Fruit fly (Drosophila melanogaster) whole organism, embryonic: ENCODE results near the gene bma.
A peak's percentile ranks its signal among the peaks of the same experiment; 100 is the strongest.

Experiments used
- CG10267 ChIP-seq: fragments of 200-800 bp; sonication (Bioruptor generic); optimal IDR thresholded peaks from 2 replicates; lab custom pipeline; 2018; ENCODE audit warnings: missing biosample characterization, mild to moderate bottlenecking, missing genetic modification characterization, moderate library complexity
- CG11085 ChIP-seq: fragments of 200-800 bp; sonication (Bioruptor generic); IDR thresholded peaks from 2 replicates; pipeline ENCODE4 v1.3.6; 2022; ENCODE audit warnings: missing biosample characterization, missing genetic modification characterization
- CG12155 ChIP-seq: fragments of 200-800 bp; sonication (Bioruptor generic); optimal IDR thresholded peaks from 3 replicates; lab custom pipeline; 2016; ENCODE audit warnings: missing biosample characterization, missing genetic modification characterization
- CG12744 ChIP-seq: fragments of 200-800 bp; sonication (Bioruptor generic); optimal IDR thresholded peaks from 2 replicates; lab custom pipeline; 2016; ENCODE audit warnings: missing biosample characterization, missing genetic modification characterization
- CG14014 ChIP-seq: fragments of 200-800 bp; sonication (Bioruptor generic); IDR thresholded peaks from 2 replicates; pipeline ENCODE4 v1.3.6; 2022; ENCODE audit warnings: missing biosample characterization, missing genetic modification characterization
- CG14860 ChIP-seq: fragments of 200-800 bp; sonication (Bioruptor generic); IDR thresholded peaks from 3 replicates; pipeline ENCODE4 v1.3.6; 2022; ENCODE audit warnings: missing biosample characterization, missing genetic modification characterization; ENCODE audit not compliant: partially characterized antibody
- CG1529 ChIP-seq: fragments of 200-800 bp; sonication (Bioruptor generic); optimal IDR thresholded peaks from 3 replicates; lab custom pipeline; 2018; ENCODE audit warnings: missing biosample characterization, missing genetic modification characterization
- CG15514 ChIP-seq: fragments of 200-800 bp; sonication (Bioruptor generic); optimal IDR thresholded peaks from 3 replicates; lab custom pipeline; 2017; ENCODE audit warnings: missing biosample characterization, missing genetic modification characterization, mild to moderate bottlenecking, moderate library complexity, missing genetic modification reagents
- CG15696 ChIP-seq: fragments of 200-800 bp; sonication (Bioruptor generic); optimal IDR thresholded peaks from 2 replicates; lab custom pipeline; 2019; ENCODE audit warnings: missing biosample characterization, mild to moderate bottlenecking, missing genetic modification characterization, moderate library complexity
- CG17328 ChIP-seq: fragments of 200-800 bp; sonication (Bioruptor generic); IDR thresholded peaks from 2 replicates; pipeline ENCODE4 v1.3.6; 2022; ENCODE audit warnings: missing biosample characterization, missing genetic modification characterization
- CG18476 ChIP-seq: fragments of 200-800 bp; sonication (Bioruptor generic); optimal IDR thresholded peaks from 2 replicates; lab custom pipeline; 2016; ENCODE audit warnings: missing biosample characterization, mild to moderate bottlenecking, missing genetic modification characterization
- CG2202 ChIP-seq: fragments of 200-800 bp; sonication (Bioruptor generic); optimal IDR thresholded peaks from 2 replicates; lab custom pipeline; 2018; ENCODE audit warnings: missing biosample characterization, mild to moderate bottlenecking, missing genetic modification characterization
- CG2712 ChIP-seq: fragments of 200-800 bp; optimal IDR thresholded peaks from 3 replicates; lab custom pipeline; 2019; ENCODE audit warnings: missing biosample characterization, mild to moderate bottlenecking, missing genetic modification characterization, moderate library complexity
- CG30020 ChIP-seq: fragments of 200-800 bp; optimal IDR thresholded peaks from 2 replicates; lab custom pipeline; 2019; ENCODE audit warnings: missing biosample characterization, mild to moderate bottlenecking, missing genetic modification characterization, moderate library complexity
- CG34376 ChIP-seq: fragments of 200-800 bp; sonication (Bioruptor generic); optimal IDR thresholded peaks from 2 replicates; lab custom pipeline; 2018; ENCODE audit warnings: missing biosample characterization, mild to moderate bottlenecking, missing genetic modification characterization
- CG3838 ChIP-seq: fragments of 200-800 bp; sonication (Bioruptor generic); optimal IDR thresholded peaks from 3 replicates; lab custom pipeline; 2016; ENCODE audit warnings: missing biosample characterization, missing genetic modification characterization
- CG3847 ChIP-seq: fragments of 200-800 bp; sonication (Bioruptor generic); IDR thresholded peaks from 2 replicates; pipeline ENCODE4 v1.3.6; 2022; ENCODE audit warnings: missing biosample characterization, missing genetic modification characterization
- CG6791 ChIP-seq: fragments of 200-800 bp; sonication (Bioruptor generic); IDR thresholded peaks from 3 replicates; pipeline ENCODE4 v1.3.6; 2022; ENCODE audit warnings: missing biosample characterization, missing genetic modification characterization; ENCODE audit not compliant: partially characterized antibody
- CG7745 ChIP-seq: fragments of 200-800 bp; sonication (Bioruptor generic); optimal IDR thresholded peaks from 2 replicates; lab custom pipeline; 2018; ENCODE audit warnings: missing biosample characterization, mild to moderate bottlenecking, missing genetic modification characterization, moderate library complexity
- CG7987 ChIP-seq: fragments of 200-800 bp; sonication (Bioruptor generic); optimal IDR thresholded peaks from 2 replicates; lab custom pipeline; 2018; ENCODE audit warnings: missing biosample characterization, mild to moderate bottlenecking, missing genetic modification characterization, moderate library complexity
- CG8765 ChIP-seq: fragments of 200-800 bp; sonication (Bioruptor generic); IDR thresholded peaks from 2 replicates; pipeline ENCODE4 v1.3.6; 2022; ENCODE audit warnings: missing biosample characterization, missing genetic modification characterization
- Dref ChIP-seq: fragments of 200-800 bp; sonication (Bioruptor generic); IDR thresholded peaks from 2 replicates; pipeline ENCODE4 v1.3.6; 2022; ENCODE audit warnings: missing biosample characterization, missing genetic modification characterization
- GATAe ChIP-seq: fragments of 200-800 bp; sonication (Bioruptor generic); conservative IDR thresholded peaks from 2 replicates; pipeline ENCODE4 v1.3.6; 2022; ENCODE audit warnings: missing biosample characterization, missing genetic modification characterization
- HLH54F ChIP-seq: fragments of 200-800 bp; sonication (Bioruptor generic); optimal IDR thresholded peaks from 3 replicates; lab custom pipeline; 2016; ENCODE audit warnings: missing biosample characterization, missing genetic modification characterization
- Hr78 ChIP-seq, 2 experiments: fragments of 200-800 bp in 1 of 2; fragments of >200 bp in 1 of 2; sonication (Bioruptor generic) in 1 of 2; optimal IDR thresholded peaks; 2 replicates each; lab custom pipeline; 2017 to 2019; ENCODE audit warnings: missing biosample characterization in 2 of 2, missing genetic modification characterization in 2 of 2, mild to moderate bottlenecking in 1 of 2, moderate library complexity in 1 of 2
- Neu2 ChIP-seq: fragments of 200-800 bp; sonication (Bioruptor generic); optimal IDR thresholded peaks from 3 replicates; lab custom pipeline; 2016; ENCODE audit warnings: missing biosample characterization, missing genetic modification characterization, borderline replicate concordance
- Sry-β ChIP-seq: fragments of 200-800 bp; sonication (Bioruptor generic); optimal IDR thresholded peaks from 2 replicates; lab custom pipeline; 2018; ENCODE audit warnings: missing biosample characterization, mild to moderate bottlenecking, missing genetic modification characterization, moderate library complexity
- Tbp ChIP-seq: fragments of >200 bp; optimal IDR thresholded peaks from 2 replicates; lab custom pipeline; 2018; ENCODE audit warnings: missing biosample characterization, missing genetic modification characterization
- Xbp1 ChIP-seq: fragments of 200-800 bp; sonication (Bioruptor generic); optimal IDR thresholded peaks from 3 replicates; lab custom pipeline; 2016; ENCODE audit warnings: missing biosample characterization, mild to moderate bottlenecking, missing genetic modification characterization
- ac ChIP-seq: fragments of 200-800 bp; sonication (Bioruptor generic); optimal IDR thresholded peaks from 3 replicates; lab custom pipeline; 2017; ENCODE audit warnings: missing biosample characterization, mild to moderate bottlenecking, missing genetic modification characterization
- bigmax ChIP-seq: fragments of 200-800 bp; sonication (Bioruptor generic); optimal IDR thresholded peaks from 2 replicates; lab custom pipeline; 2018; ENCODE audit warnings: missing biosample characterization, mild to moderate bottlenecking, missing genetic modification characterization
- cato ChIP-seq: fragments of 200-800 bp; sonication (Bioruptor generic); optimal IDR thresholded peaks from 2 replicates; lab custom pipeline; 2016; ENCODE audit warnings: missing biosample characterization, missing genetic modification characterization, borderline replicate concordance
- crc ChIP-seq: fragments of 200-800 bp; sonication (Bioruptor generic); optimal IDR thresholded peaks from 2 replicates; lab custom pipeline; 2016; ENCODE audit warnings: missing biosample characterization, missing genetic modification characterization
- crp ChIP-seq, 2 experiments: fragments of 200-800 bp; sonication (Bioruptor generic); optimal IDR thresholded peaks; 2 replicates in 1 of 2; 3 replicates in 1 of 2; lab custom pipeline; 2017; ENCODE audit warnings: missing biosample characterization in 2 of 2, missing genetic modification characterization in 2 of 2, mild to moderate bottlenecking in 1 of 2, moderate library complexity in 1 of 2
- emc ChIP-seq: fragments of 200-800 bp; sonication (Bioruptor generic); optimal IDR thresholded peaks from 2 replicates; lab custom pipeline; 2016; ENCODE audit warnings: missing biosample characterization, missing genetic modification characterization
- eyg ChIP-seq: fragments of 200-800 bp; sonication (Bioruptor generic); optimal IDR thresholded peaks from 3 replicates; lab custom pipeline; 2016; ENCODE audit warnings: missing biosample characterization, missing genetic modification characterization
- gsb ChIP-seq: fragments of 200-800 bp; sonication (Bioruptor generic); IDR thresholded peaks from 2 replicates; pipeline ENCODE4 v1.3.6; 2022; ENCODE audit warnings: missing biosample characterization, missing genetic modification characterization
- hb ChIP-seq: fragments of 200-800 bp; sonication (Bioruptor generic); IDR thresholded peaks from 3 replicates; pipeline ENCODE4 v1.3.6; 2022; ENCODE audit warnings: missing biosample characterization, missing genetic modification characterization; ENCODE audit not compliant: partially characterized antibody
- hth ChIP-seq: fragments of >200 bp; optimal IDR thresholded peaks from 2 replicates; lab custom pipeline; 2017; ENCODE audit warnings: inconsistent platforms
- lbe ChIP-seq: fragments of 200-800 bp; sonication (Bioruptor generic); optimal IDR thresholded peaks from 2 replicates; lab custom pipeline; 2016; ENCODE audit warnings: missing biosample characterization, mild to moderate bottlenecking, missing genetic modification characterization
- pho ChIP-seq: fragments of 200-800 bp; sonication (Bioruptor generic); optimal IDR thresholded peaks from 2 replicates; lab custom pipeline; 2016; ENCODE audit warnings: missing biosample characterization, missing genetic modification characterization
- pros ChIP-seq: fragments of 200-800 bp; sonication (Bioruptor generic); optimal IDR thresholded peaks from 3 replicates; lab custom pipeline; 2019; ENCODE audit warnings: missing biosample characterization, mild to moderate bottlenecking, missing genetic modification characterization, moderate library complexity
- psq ChIP-seq: fragments of 200-800 bp; sonication (Bioruptor generic); optimal IDR thresholded peaks from 2 replicates; lab custom pipeline; 2017; ENCODE audit warnings: missing biosample characterization, missing genetic modification characterization
- sc ChIP-seq, 3 experiments: fragments of >200 bp in 2 of 3; fragments of 200-800 bp in 1 of 3; sonication (Bioruptor generic) in 1 of 3; optimal IDR thresholded peaks; 2 replicates in 2 of 3; 3 replicates in 1 of 3; lab custom pipeline; 2017; ENCODE audit warnings: mild to moderate bottlenecking in 1 of 3, missing biosample characterization in 1 of 3, missing genetic modification characterization in 1 of 3, missing genetic modification reagents in 1 of 3
- stc ChIP-seq: fragments of 200-800 bp; sonication (Bioruptor generic); IDR thresholded peaks from 2 replicates; pipeline ENCODE4 v1.3.6; 2022; ENCODE audit warnings: missing biosample characterization, missing genetic modification characterization
- sug ChIP-seq: fragments of 200-800 bp; optimal IDR thresholded peaks from 2 replicates; lab custom pipeline; 2019; ENCODE audit warnings: missing biosample characterization, mild to moderate bottlenecking, missing genetic modification characterization, moderate library complexity
- tup ChIP-seq: fragments of 200-800 bp; sonication (Bioruptor generic); optimal IDR thresholded peaks from 2 replicates; lab custom pipeline; 2016; ENCODE audit warnings: missing biosample characterization, mild to moderate bottlenecking, missing genetic modification characterization, moderate library complexity
- vfl ChIP-seq: fragments of 200-800 bp; sonication (Bioruptor generic); optimal IDR thresholded peaks from 2 replicates; lab custom pipeline; 2016; ENCODE audit warnings: missing biosample characterization, missing genetic modification characterization
- zen ChIP-seq: fragments of 200-800 bp; sonication (Bioruptor generic); optimal IDR thresholded peaks from 3 replicates; lab custom pipeline; 2018; ENCODE audit warnings: missing biosample characterization, mild to moderate bottlenecking, missing genetic modification characterization, moderate library complexity
- zf30C ChIP-seq: fragments of 200-800 bp; sonication (Bioruptor generic); optimal IDR thresholded peaks from 3 replicates; lab custom pipeline; 2018; ENCODE audit warnings: missing biosample characterization, mild to moderate bottlenecking, missing genetic modification characterization

The bma gene

DNA sequence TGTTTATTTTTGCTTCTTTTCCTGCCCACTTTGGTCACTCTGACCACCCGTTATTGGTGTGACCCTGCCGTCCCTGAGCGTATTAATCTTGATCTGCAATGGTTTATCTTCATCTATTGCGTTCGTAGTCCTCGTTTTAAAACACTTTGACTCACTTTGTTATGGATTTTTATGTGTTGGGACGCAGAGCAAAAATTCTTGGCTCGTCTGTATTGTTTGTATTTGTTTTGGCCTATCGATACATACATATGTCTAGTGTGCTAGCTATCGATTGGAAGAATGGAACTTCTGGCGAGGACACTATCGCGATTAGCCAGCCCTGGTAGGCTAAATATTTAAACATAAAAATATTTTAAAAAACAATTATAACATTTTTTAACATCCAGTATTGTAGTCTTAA, 48.3 kb upstream of the bma start, which contains the start of gene CG10809 (continued):
- TF ChIP-seq CG18476 (GFP tag; lab: Kevin White, UChicago) (no peak), cato (GFP tag; lab: Kevin White, UChicago) (no peak), CG17328 (GFP tag; lab: Robert Waterston, UW) (no peak), CG2712 (tag; lab: Kevin White, UChicago) (peak; percentile 57), Hr78 (GFP tag; optimal IDR thresholded peaks at IDR 0.05; lab: Kevin White, UChicago) (no peak), sc (optimal IDR thresholded peaks at IDR 0.05; lab: Kevin White, UChicago) (no peak), sc (GFP tag; optimal IDR thresholded peaks at IDR 0.05; lab: Kevin White, UChicago) (no peak), lbe (GFP tag; lab: Kevin White, UChicago) (peak; percentile 45), stc (GFP tag; lab: Robert Waterston, UW) (no peak), zen (tag; lab: Kevin White, UChicago) (peak; percentile 49), CG7745 (tag; lab: Kevin White, UChicago) (no peak), CG7987 (GFP tag; lab: Kevin White, UChicago) (peak; percentile 48), bigmax (GFP tag; lab: Kevin White, UChicago) (no peak), crc (GFP tag; lab: Kevin White, UChicago) (no peak), CG8765 (GFP tag; lab: Robert Waterston, UW) (no peak), eyg (GFP tag; lab: Kevin White, UChicago) (no peak), CG34376 (GFP tag; lab: Kevin White, UChicago) (peak; percentile 18), gsb (GFP tag; lab: Robert Waterston, UW) (no peak), GATAe (GFP tag; lab: Robert Waterston, UW) (no peak), CG14860 (GFP tag; lab: Robert Waterston, UW) (peak; percentile 88), CG2202 (tag; lab: Kevin White, UChicago) (peak; percentile 9), psq (GFP tag; lab: Kevin White, UChicago) (no peak), CG30020 (tag; lab: Kevin White, UChicago) (peak; percentile 80), pros (GFP tag; lab: Kevin White, UChicago) (no peak), CG14014 (GFP tag; lab: Robert Waterston, UW) (no peak), crp (GFP tag; optimal IDR thresholded peaks at IDR 0.05; lab: Kevin White, UChicago) (peak in 1 of 2 experiments; percentile 32), Neu2 (GFP tag; lab: Kevin White, UChicago) (no peak), Sry-β (GFP tag; lab: Kevin White, UChicago) (peak; percentile 18), CG12744 (GFP tag; lab: Kevin White, UChicago) (no peak), ac (no peak), vfl (GFP tag; lab: Kevin White, UChicago) (no peak), CG10267 (tag; lab: Kevin White, UChicago) (peak; percentile 74), CG6791 (peak; percentile 93), sug (tag; lab: Kevin White, UChicago) (peak; percentile 46), tup (GFP tag; lab: Kevin White, UChicago) (no peak), CG12155 (GFP tag; lab: Kevin White, UChicago) (peak; percentile 37), hb (GFP tag; lab: Robert Waterston, UW) (peak; percentile 81), HLH54F (GFP tag; lab: Kevin White, UChicago) (no peak), hth (lab: Kevin White, UChicago) (no peak), CG11085 (no peak), CG15696 (tag; lab: Kevin White, UChicago) (peak; percentile 42), CG1529 (no peak), Tbp (GFP tag; lab: Kevin White, UChicago) (no peak), CG3838 (GFP tag; lab: Kevin White, UChicago) (no peak), zf30C (GFP tag; lab: Kevin White, UChicago) (no peak), Dref (GFP tag; lab: Robert Waterston, UW) (peak; percentile 91), emc (no peak), CG15514 (GFP tag; lab: Kevin White, UChicago) (peak; percentile 87), pho (GFP tag; lab: Kevin White, UChicago) (peak; percentile 20), Xbp1 (GFP tag; lab: Kevin White, UChicago) (peak; percentile 39), CG3847 (GFP tag; lab: Robert Waterston, UW) (peak; percentile 22; the same call in 1 of the 2 replicates)
